Worm (Caenorhabditis elegans) whole organism, L4 larva: ENCODE measurements around the gene ZK546.2.

Experiments used
- F26F4.8 ChIP-seq: fragments of 200-800 bp; sonication (Bioruptor generic); conservative IDR thresholded peaks from 2 replicates; pipeline ENCODE4 v1.3.6; 2022; ENCODE audit warnings: missing genetic modification characterization, missing compliant biosample characterization
- F37D6.2 ChIP-seq: sonication (generic microtip); optimal IDR thresholded peaks from 2 replicates; lab custom pipeline; 2016; ENCODE audit warnings: mild to moderate bottlenecking, missing genetic modification characterization, missing compliant biosample characterization
- R02D3.7 ChIP-seq: fragments of 150-350 bp; sonication (generic microtip); optimal IDR thresholded peaks from 3 replicates; lab custom pipeline; 2014; ENCODE audit warnings: missing biosample characterization, missing genetic modification characterization
- T20F7.1 ChIP-seq: fragments of 200-800 bp; sonication (Bioruptor generic); optimal IDR thresholded peaks from 2 replicates; lab custom pipeline; 2018; ENCODE audit warnings: mild to moderate bottlenecking, missing genetic modification characterization, missing compliant biosample characterization
- Y75B8A.6 ChIP-seq: fragments of 200-800 bp; sonication (Bioruptor generic); IDR thresholded peaks from 2 replicates; pipeline ENCODE4 v1.3.6; 2022; ENCODE audit warnings: missing genetic modification reagents, missing genetic modification characterization, missing compliant biosample characterization
- ceh-20 ChIP-seq: fragments of 200-800 bp; sonication (Bioruptor generic); IDR thresholded peaks from 2 replicates; pipeline ENCODE4 v1.3.6; 2022; ENCODE audit warnings: missing genetic modification reagents, missing genetic modification characterization, missing compliant biosample characterization
- ceh-32 ChIP-seq: sonication (generic microtip); optimal IDR thresholded peaks from 2 replicates; lab custom pipeline; 2016; ENCODE audit warnings: mild to moderate bottlenecking, missing genetic modification characterization, missing compliant biosample characterization; ENCODE audit not compliant: poor library complexity
- ctbp-1 ChIP-seq: fragments of 200-800 bp; sonication (Bioruptor generic); IDR thresholded peaks from 2 replicates; pipeline ENCODE4 v1.3.6; 2022; ENCODE audit warnings: missing genetic modification reagents, missing genetic modification characterization, missing compliant biosample characterization
- daf-12 ChIP-seq: fragments of 150-350 bp; optimal IDR thresholded peaks from 2 replicates; lab custom pipeline; 2014; ENCODE audit warnings: missing biosample characterization, missing genetic modification reagents, missing genetic modification characterization
- daf-16 ChIP-seq, 3 experiments: sonication (generic microtip); optimal IDR thresholded peaks; 2 replicates each; lab custom pipeline; 2016 to 2017; ENCODE audit warnings: missing genetic modification characterization in 3 of 3, missing genetic modification reagents in 3 of 3, mild to moderate bottlenecking in 2 of 3, missing compliant biosample characterization in 2 of 3, missing biosample characterization in 1 of 3, moderate library complexity in 1 of 3
- dmd-6 ChIP-seq: fragments of 200-800 bp; sonication (Bioruptor generic); IDR thresholded peaks from 2 replicates; pipeline ENCODE4 v1.3.6; 2022; ENCODE audit warnings: missing genetic modification reagents, missing genetic modification characterization, missing compliant biosample characterization
- dpl-1 ChIP-seq: fragments of 150-350 bp; optimal IDR thresholded peaks from 2 replicates; lab custom pipeline; 2014; ENCODE audit warnings: missing biosample characterization, missing genetic modification reagents, missing genetic modification characterization
- duxl-1 ChIP-seq: sonication (generic microtip); optimal IDR thresholded peaks from 2 replicates; lab custom pipeline; 2016; ENCODE audit warnings: mild to moderate bottlenecking, missing genetic modification characterization, moderate library complexity, missing compliant biosample characterization; ENCODE audit not compliant: poor library complexity
- hlh-30 ChIP-seq: sonication (generic microtip); optimal IDR thresholded peaks from 2 replicates; lab custom pipeline; 2017; ENCODE audit warnings: antibody characterized with exemption, mild to moderate bottlenecking, missing genetic modification characterization, missing compliant biosample characterization; ENCODE audit not compliant: insufficient read depth
- hmg-1.1 ChIP-seq: fragments of 200-800 bp; sonication (Bioruptor generic); IDR thresholded peaks from 2 replicates; pipeline ENCODE4 v1.3.6; 2022; ENCODE audit warnings: missing genetic modification reagents, missing genetic modification characterization, missing compliant biosample characterization
- jun-1 ChIP-seq: fragments of 150-350 bp; optimal IDR thresholded peaks from 2 replicates; lab custom pipeline; 2014; ENCODE audit warnings: missing biosample characterization, missing genetic modification reagents, missing genetic modification characterization
- lim-7 ChIP-seq: fragments of 200-800 bp; sonication (Bioruptor generic); IDR thresholded peaks from 2 replicates; pipeline ENCODE4 v1.3.6; 2022; ENCODE audit warnings: missing genetic modification characterization, missing compliant biosample characterization
- madf-5 ChIP-seq, 2 experiments: fragments of 200-800 bp; sonication (Bioruptor generic); IDR thresholded peaks; 2 replicates each; pipeline ENCODE4 v1.3.6; 2022; ENCODE audit warnings: missing compliant biosample characterization in 2 of 2, missing genetic modification characterization in 2 of 2
- mdl-1 ChIP-seq, 2 experiments: fragments of 150-350 bp in 1 of 2; sonication (generic microtip) in 1 of 2; optimal IDR thresholded peaks; 2 replicates each; lab custom pipeline; 2014 to 2017; ENCODE audit warnings: missing biosample characterization in 2 of 2, missing genetic modification characterization in 2 of 2
- mes-2 ChIP-seq: sonication (generic microtip); optimal IDR thresholded peaks from 2 replicates; lab custom pipeline; 2016; ENCODE audit warnings: missing genotype, mild to moderate bottlenecking, missing genetic modification characterization, missing compliant biosample characterization; ENCODE audit not compliant: poor library complexity, severe bottlenecking
- mxl-2 ChIP-seq: fragments of 200-800 bp; sonication (Bioruptor generic); conservative IDR thresholded peaks from 2 replicates; pipeline ENCODE4 v1.3.6; 2022; ENCODE audit warnings: missing genetic modification reagents, missing genetic modification characterization, missing compliant biosample characterization
- nhr-102 ChIP-seq: sonication (generic microtip); optimal IDR thresholded peaks from 2 replicates; lab custom pipeline; 2016; ENCODE audit warnings: mild to moderate bottlenecking, missing genetic modification characterization, moderate library complexity, missing compliant biosample characterization
- nhr-11 ChIP-seq: fragments of 150-350 bp; optimal IDR thresholded peaks from 2 replicates; lab custom pipeline; 2014; ENCODE audit warnings: missing biosample characterization, missing genetic modification characterization
- nhr-6 ChIP-seq: fragments of 150-350 bp; optimal IDR thresholded peaks from 2 replicates; lab custom pipeline; 2014; ENCODE audit warnings: missing biosample characterization, missing genetic modification characterization
- pqm-1 ChIP-seq: sonication (generic microtip); optimal IDR thresholded peaks from 2 replicates; lab custom pipeline; 2017; ENCODE audit warnings: missing biosample characterization, missing genetic modification characterization
- saeg-2 ChIP-seq: fragments of 200-800 bp; sonication (Bioruptor generic); IDR thresholded peaks from 2 replicates; pipeline ENCODE4 v1.3.6; 2022; ENCODE audit warnings: missing genetic modification reagents, missing genetic modification characterization, missing compliant biosample characterization
- skn-1 ChIP-seq: fragments of 150-350 bp; optimal IDR thresholded peaks from 2 replicates; lab custom pipeline; 2014; ENCODE audit warnings: missing biosample characterization, missing genetic modification characterization
- snpc-4 ChIP-seq: fragments of 150-350 bp; optimal IDR thresholded peaks from 2 replicates; lab custom pipeline; 2014; ENCODE audit warnings: missing biosample characterization, missing genetic modification characterization
- spr-3 ChIP-seq: fragments of 200-800 bp; sonication (Bioruptor generic); optimal IDR thresholded peaks from 2 replicates; lab custom pipeline; 2018; ENCODE audit warnings: mild to moderate bottlenecking, missing genetic modification characterization, missing compliant biosample characterization
- unc-130 ChIP-seq: sonication (generic microtip); optimal IDR thresholded peaks from 2 replicates; lab custom pipeline; 2016; ENCODE audit warnings: missing genetic modification reagents, missing genetic modification characterization, missing compliant biosample characterization
- unc-62 ChIP-seq, 3 experiments: fragments of 150-350 bp in 1 of 3; sonication (generic microtip); optimal IDR thresholded peaks in 2 of 3; peaks in 1 of 3; 1 replicate in 1 of 3; 2 replicates in 2 of 3; lab custom pipeline; 2014 to 2017; ENCODE audit warnings: missing biosample characterization in 3 of 3, missing genetic modification characterization in 3 of 3, missing genetic modification reagents in 3 of 3, missing genotype in 1 of 3
- zfp-2 ChIP-seq: sonication (generic microtip); optimal IDR thresholded peaks from 2 replicates; lab custom pipeline; 2016; ENCODE audit warnings: mild to moderate bottlenecking, missing genetic modification characterization, missing compliant biosample characterization
- zip-2 ChIP-seq: fragments of 150-350 bp; optimal IDR thresholded peaks from 2 replicates; lab custom pipeline; 2014; ENCODE audit warnings: missing biosample characterization, missing genetic modification characterization
- ztf-11 ChIP-seq: fragments of 150-350 bp; optimal IDR thresholded peaks from 2 replicates; lab custom pipeline; 2014; ENCODE audit warnings: missing biosample characterization, missing genetic modification characterization
- ztf-7 ChIP-seq: fragments of 150-350 bp; optimal IDR thresholded peaks from 2 replicates; lab custom pipeline; 2014; ENCODE audit warnings: missing biosample characterization, missing genetic modification characterization

The ZK546.2 gene

ce11 chrII:4985961-4986503 is 40.2 kb downstream of the ZK546.2 start:
- no peak for TF ChIP-seq ceh-32 (tag; lab: Kevin White, UChicago)
- no peak for TF ChIP-seq mxl-2 (GFP tag; lab: Robert Waterston, UW)
- TF ChIP-seq unc-62 (GFP tag; optimal IDR thresholded peaks at IDR 0.05 in 1 of 2; lab: Kevin White, UChicago) = peak in 1 of 2 experiments; percentile 95
- no peak for TF ChIP-seq unc-62 (tag; optimal IDR thresholded peaks at IDR 0.05; lab: Kevin White, UChicago)
- no peak for TF ChIP-seq nhr-6
- no peak for TF ChIP-seq daf-12 (tag; lab: Kevin White, UChicago)
- TF ChIP-seq dmd-6 = peak; percentile 29; the same call in 1 of the 2 replicates
- TF ChIP-seq hlh-30 = peak; percentile 63
- TF ChIP-seq jun-1 (tag; lab: Kevin White, UChicago) = no peak
- no peak for TF ChIP-seq F37D6.2 (tag; lab: Kevin White, UChicago)

DNA sequence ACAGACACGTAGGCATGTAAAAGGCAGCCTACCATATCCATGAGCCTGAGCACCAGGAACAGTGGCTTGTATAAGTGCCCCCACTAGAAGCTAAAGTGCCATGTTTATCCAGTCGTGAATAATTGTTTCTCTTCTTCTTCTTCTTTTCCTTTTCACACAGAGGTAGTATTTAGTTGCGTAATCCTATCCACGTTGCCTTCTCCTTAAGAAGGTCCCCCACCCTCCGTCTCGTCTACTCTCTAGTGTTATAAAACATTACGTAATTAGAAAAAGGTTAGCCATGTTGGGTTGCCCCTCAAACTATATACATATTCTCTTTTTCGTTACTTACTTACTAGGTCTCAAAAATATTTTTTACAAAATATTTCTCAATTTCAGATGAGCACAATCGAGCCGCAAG is 40.8 kb downstream of the ZK546.2 start:
- TF ChIP-seq saeg-2 (GFP tag; lab: Robert Waterston, UW) (no peak), R02D3.7 (tag; lab: Kevin White, UChicago) (no peak), spr-3 (no peak), ceh-20 (GFP tag; lab: Robert Waterston, UW) (no peak), dpl-1 (GFP tag; lab: Kevin White, UChicago) (no peak), lim-7 (GFP tag; lab: Robert Waterston, UW) (no peak), ctbp-1 (GFP tag; lab: Robert Waterston, UW) (no peak), nhr-102 (tag; lab: Kevin White, UChicago) (no peak), skn-1 (tag; lab: Kevin White, UChicago) (no peak), Y75B8A.6 (no peak), ztf-7 (tag; lab: Kevin White, UChicago) (no peak), unc-130 (GFP tag; lab: Kevin White, UChicago) (no peak), mdl-1 (tag; optimal IDR thresholded peaks at IDR 0.05; lab: Kevin White, UChicago) (no peak)

DNA sequence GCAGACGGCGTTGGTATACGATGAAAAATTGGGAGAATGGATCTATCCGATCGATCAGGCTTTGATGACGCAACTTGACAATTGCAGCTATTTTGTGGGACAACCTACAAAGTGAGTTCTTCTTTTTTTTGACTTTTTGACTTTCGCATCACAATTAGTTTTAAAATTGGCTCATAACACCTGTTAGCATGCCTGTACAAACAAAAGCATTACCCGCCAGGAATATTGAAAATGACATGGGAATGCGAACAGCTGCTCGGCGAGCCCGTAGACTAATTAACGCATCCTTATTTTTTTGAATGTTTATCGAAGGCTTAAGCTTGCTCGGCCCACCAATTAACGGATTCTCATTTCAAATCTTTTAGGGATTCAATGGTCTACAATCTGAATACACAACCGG is 41.4 kb downstream of the ZK546.2 start:
- TF ChIP-seq nhr-11 (no peak), mxl-2 (GFP tag; lab: Robert Waterston, UW) (no peak), mes-2 (no peak), duxl-1 (tag; lab: Kevin White, UChicago) (no peak), madf-5 (GFP tag; IDR thresholded peaks at IDR 0.05; lab: Robert Waterston, UW) (no peak), hmg-1.1 (no peak), snpc-4 (no peak)

ce11 chrII:4989802-4990201 is 44.0 kb downstream of the ZK546.2 start, which contains the start of gene T27F7.12:
Gene T27F7.12, plus strand, starts transcription at chrII:4990102.
- no peak for TF ChIP-seq unc-130 (GFP tag; lab: Kevin White, UChicago)
- TF ChIP-seq daf-16 (GFP tag; optimal IDR thresholded peaks at IDR 0.05; lab: Kevin White, UChicago) = no peak
- TF ChIP-seq daf-16 (tag; optimal IDR thresholded peaks at IDR 0.05; lab: Kevin White, UChicago) = no peak
- no peak for TF ChIP-seq zip-2 (tag; lab: Kevin White, UChicago)
- TF ChIP-seq zfp-2 = no peak
- TF ChIP-seq ztf-11 (tag; lab: Kevin White, UChicago) = no peak
- no peak for TF ChIP-seq pqm-1 (tag; lab: Kevin White, UChicago)
- TF ChIP-seq F26F4.8 (GFP tag; lab: Robert Waterston, UW) = no peak
- TF ChIP-seq T20F7.1 = no peak
- TF ChIP-seq F37D6.2 (tag; lab: Kevin White, UChicago) = no peak
